Worm (Caenorhabditis elegans): ENCODE results near the gene cyp-33C6.

- TF ChIP-seq nhr-11 (tag; optimal IDR thresholded peaks at IDR 0.05) (no peak), tbx-2 (tag; optimal IDR thresholded peaks at IDR 0.05) (no peak), ceh-9 (tag; optimal IDR thresholded peaks at IDR 0.05) (no peak), unc-3 (GFP tag; conservative IDR thresholded peaks at IDR 0.05) (no peak), unc-3 (tag; optimal IDR thresholded peaks at IDR 0.05) (no peak), elt-2 (tag; optimal IDR thresholded peaks at IDR 0.05) (no peak), T23F11.4 (GFP tag; optimal IDR thresholded peaks at IDR 0.05) (no peak), tbx-7 (tag; optimal IDR thresholded peaks at IDR 0.05) (no peak), ceh-31 (tag; optimal IDR thresholded peaks at IDR 0.05) (no peak), eyg-1 (tag; optimal IDR thresholded peaks at IDR 0.05) (no peak)
Measured at ce11 chrV:2278052-2278451, 28.8 kb upstream of the cyp-33C6 start, which contains the start of gene nhr-59.
